Fruit fly (Drosophila melanogaster) whole organism, embryonic: Measurements from ENCODE around the gene CG14958.

ENCODE experiments used
- CG10321 ChIP-seq: fragments of 200-800 bp; sonication (Bioruptor generic); IDR thresholded peaks from 2 replicates; pipeline ENCODE4 v1.3.6; 2022; ENCODE audit warnings: missing biosample characterization, missing genetic modification characterization
- CG11723 ChIP-seq: fragments of 200-800 bp; sonication (Bioruptor generic); optimal IDR thresholded peaks from 2 replicates; lab custom pipeline; 2017; ENCODE audit warnings: missing biosample characterization, mild to moderate bottlenecking, missing genetic modification characterization
- CG12071 ChIP-seq: fragments of 200-800 bp; sonication (Bioruptor generic); optimal IDR thresholded peaks from 3 replicates; lab custom pipeline; 2018; ENCODE audit warnings: missing biosample characterization, mild to moderate bottlenecking, missing genetic modification characterization
- CG12155 ChIP-seq: fragments of 200-800 bp; sonication (Bioruptor generic); optimal IDR thresholded peaks from 3 replicates; lab custom pipeline; 2016; ENCODE audit warnings: missing biosample characterization, missing genetic modification characterization
- CG12236 ChIP-seq: fragments of 200-800 bp; sonication (Bioruptor generic); optimal IDR thresholded peaks from 2 replicates; lab custom pipeline; 2016; ENCODE audit warnings: missing biosample characterization, missing genetic modification characterization
- CG13296 ChIP-seq: fragments of 200-800 bp; sonication (Bioruptor generic); optimal IDR thresholded peaks from 3 replicates; lab custom pipeline; 2018; ENCODE audit warnings: missing biosample characterization, mild to moderate bottlenecking, missing genetic modification characterization
- CG13894 ChIP-seq: fragments of 200-800 bp; sonication (Bioruptor generic); optimal IDR thresholded peaks from 3 replicates; lab custom pipeline; 2018; ENCODE audit warnings: missing biosample characterization, mild to moderate bottlenecking, missing genetic modification characterization, moderate library complexity
- CG14667 ChIP-seq: fragments of 200-800 bp; sonication (Bioruptor generic); IDR thresholded peaks from 2 replicates; pipeline ENCODE4 v1.3.6; 2022; ENCODE audit warnings: missing biosample characterization, missing genetic modification characterization
- CG15601 ChIP-seq: fragments of 200-800 bp; sonication (Bioruptor generic); optimal IDR thresholded peaks from 3 replicates; lab custom pipeline; 2019; ENCODE audit warnings: missing biosample characterization, mild to moderate bottlenecking, missing genetic modification characterization, moderate library complexity
- CG16863 ChIP-seq: fragments of 200-800 bp; sonication (Bioruptor generic); optimal IDR thresholded peaks from 3 replicates; lab custom pipeline; 2016; ENCODE audit warnings: missing biosample characterization, missing genetic modification characterization
- CG17385 ChIP-seq: fragments of 200-800 bp; sonication (Bioruptor generic); optimal IDR thresholded peaks from 3 replicates; lab custom pipeline; 2018; ENCODE audit warnings: missing biosample characterization, mild to moderate bottlenecking, missing genetic modification characterization
- CG17829 ChIP-seq: fragments of 200-800 bp; optimal IDR thresholded peaks from 2 replicates; lab custom pipeline; 2019; ENCODE audit warnings: missing biosample characterization, mild to moderate bottlenecking, missing genetic modification characterization, moderate library complexity
- CG3163 ChIP-seq: fragments of 200-800 bp; sonication (Bioruptor generic); optimal IDR thresholded peaks from 3 replicates; lab custom pipeline; 2016; ENCODE audit warnings: missing biosample characterization, missing genetic modification characterization
- CG3407 ChIP-seq: fragments of 200-800 bp; sonication (Bioruptor generic); optimal IDR thresholded peaks from 2 replicates; lab custom pipeline; 2018; ENCODE audit warnings: missing biosample characterization, mild to moderate bottlenecking, missing genetic modification characterization
- CG3995 ChIP-seq: fragments of 200-800 bp; sonication (Bioruptor generic); optimal IDR thresholded peaks from 3 replicates; lab custom pipeline; 2016; ENCODE audit warnings: missing biosample characterization, missing genetic modification characterization
- CG4424 ChIP-seq: fragments of 200-800 bp; sonication (Bioruptor generic); optimal IDR thresholded peaks from 3 replicates; lab custom pipeline; 2016; ENCODE audit warnings: missing biosample characterization, missing genetic modification characterization
- CG4617 ChIP-seq: fragments of 200-800 bp; sonication (Bioruptor generic); optimal IDR thresholded peaks from 3 replicates; lab custom pipeline; 2016; ENCODE audit warnings: missing biosample characterization, missing genetic modification characterization, borderline replicate concordance
- CG5953 ChIP-seq: fragments of 200-800 bp; sonication (Bioruptor generic); IDR thresholded peaks from 2 replicates; pipeline ENCODE4 v1.3.6; 2022; ENCODE audit warnings: missing biosample characterization, missing genetic modification characterization
- CG6791 ChIP-seq: fragments of 200-800 bp; sonication (Bioruptor generic); IDR thresholded peaks from 3 replicates; pipeline ENCODE4 v1.3.6; 2022; ENCODE audit warnings: missing biosample characterization, missing genetic modification characterization; ENCODE audit not compliant: partially characterized antibody
- CG9797 ChIP-seq: fragments of 200-800 bp; sonication (Bioruptor generic); optimal IDR thresholded peaks from 3 replicates; lab custom pipeline; 2018; ENCODE audit warnings: missing biosample characterization, mild to moderate bottlenecking, missing genetic modification characterization
- D ChIP-seq, 2 experiments: fragments of 200-800 bp in 1 of 2; fragments of >200 bp in 1 of 2; sonication (Bioruptor generic) in 1 of 2; optimal IDR thresholded peaks; 2 replicates in 1 of 2; 3 replicates in 1 of 2; lab custom pipeline; 2017; ENCODE audit warnings: mild to moderate bottlenecking in 1 of 2, missing biosample characterization in 1 of 2, missing genetic modification characterization in 1 of 2, missing genetic modification reagents in 1 of 2
- Dip2 ChIP-seq: fragments of 200-800 bp; sonication (Bioruptor generic); IDR thresholded peaks from 2 replicates; pipeline ENCODE4 v1.3.6; 2022; ENCODE audit warnings: missing biosample characterization, missing genetic modification characterization
- Fer1 ChIP-seq: fragments of 200-800 bp; sonication (Bioruptor generic); optimal IDR thresholded peaks from 2 replicates; lab custom pipeline; 2017; ENCODE audit warnings: missing biosample characterization, mild to moderate bottlenecking, missing genetic modification characterization
- Fer2 ChIP-seq: fragments of 200-800 bp; sonication (Bioruptor generic); optimal IDR thresholded peaks from 2 replicates; lab custom pipeline; 2018; ENCODE audit warnings: missing biosample characterization, mild to moderate bottlenecking, missing genetic modification characterization, moderate library complexity
- HmgZ ChIP-seq: fragments of 200-800 bp; sonication (Bioruptor generic); optimal IDR thresholded peaks from 2 replicates; lab custom pipeline; 2018; ENCODE audit warnings: missing biosample characterization, mild to moderate bottlenecking, missing genetic modification characterization
- Lim3 ChIP-seq: fragments of 200-800 bp; sonication (Bioruptor generic); IDR thresholded peaks from 2 replicates; pipeline ENCODE4 v1.3.6; 2022; ENCODE audit warnings: missing biosample characterization, missing genetic modification characterization
- Trl ChIP-seq, 3 experiments: fragments of >200 bp in 2 of 3; fragments of 200-800 bp in 1 of 3; sonication (Bioruptor generic) in 1 of 3; optimal IDR thresholded peaks; 2 replicates in 1 of 3; 3 replicates in 2 of 3; lab custom pipeline; 2016 to 2017; ENCODE audit warnings: missing biosample characterization in 1 of 3, missing genetic modification characterization in 1 of 3
- abd-A ChIP-seq: fragments of 200-800 bp; sonication (Bioruptor generic); optimal IDR thresholded peaks from 3 replicates; lab custom pipeline; 2019; ENCODE audit warnings: missing biosample characterization, mild to moderate bottlenecking, missing genetic modification characterization, moderate library complexity
- amos ChIP-seq: fragments of 200-800 bp; sonication (Bioruptor generic); IDR thresholded peaks from 2 replicates; pipeline ENCODE4 v1.3.6; 2022; ENCODE audit warnings: missing biosample characterization, missing genetic modification characterization; ENCODE audit not compliant: partially characterized antibody
- cg ChIP-seq: fragments of 200-800 bp; sonication (Bioruptor generic); optimal IDR thresholded peaks from 3 replicates; lab custom pipeline; 2019; ENCODE audit warnings: missing biosample characterization, mild to moderate bottlenecking, missing genetic modification characterization, moderate library complexity
- ci ChIP-seq: fragments of 200-800 bp; sonication (Bioruptor generic); IDR thresholded peaks from 3 replicates; pipeline ENCODE4 v1.3.6; 2022; ENCODE audit warnings: missing biosample characterization, missing genetic modification characterization
- cwo ChIP-seq: fragments of 200-800 bp; sonication (Bioruptor generic); optimal IDR thresholded peaks from 3 replicates; lab custom pipeline; 2017; ENCODE audit warnings: missing biosample characterization, missing genetic modification characterization, mild to moderate bottlenecking, moderate library complexity, missing genetic modification reagents
- ems ChIP-seq: fragments of 200-800 bp; sonication (Bioruptor generic); optimal IDR thresholded peaks from 3 replicates; lab custom pipeline; 2016; ENCODE audit warnings: missing biosample characterization, missing genetic modification characterization
- eve ChIP-seq, 2 experiments: fragments of >200 bp; optimal IDR thresholded peaks; 2 replicates each; lab custom pipeline; 2017; ENCODE audit warnings: missing biosample characterization in 2 of 2, missing genetic modification characterization in 2 of 2
- fd3F ChIP-seq: fragments of 200-800 bp; sonication (Bioruptor generic); optimal IDR thresholded peaks from 2 replicates; lab custom pipeline; 2018; ENCODE audit warnings: missing biosample characterization, mild to moderate bottlenecking, missing genetic modification characterization, moderate library complexity
- hth ChIP-seq: fragments of >200 bp; optimal IDR thresholded peaks from 2 replicates; lab custom pipeline; 2017; ENCODE audit warnings: inconsistent platforms
- kah ChIP-seq: fragments of 200-800 bp; sonication (Bioruptor generic); optimal IDR thresholded peaks from 2 replicates; lab custom pipeline; 2018; ENCODE audit warnings: missing biosample characterization, mild to moderate bottlenecking, missing genetic modification characterization
- kay ChIP-seq: fragments of 200-800 bp; sonication (Bioruptor generic); optimal IDR thresholded peaks from 2 replicates; lab custom pipeline; 2016; ENCODE audit warnings: missing biosample characterization, missing genetic modification characterization
- lab ChIP-seq: fragments of 200-800 bp; sonication (Bioruptor generic); optimal IDR thresholded peaks from 3 replicates; lab custom pipeline; 2017; ENCODE audit warnings: missing biosample characterization, missing genetic modification characterization, mild to moderate bottlenecking, moderate library complexity, missing genetic modification reagents
- odd ChIP-seq: fragments of 200-800 bp; sonication (Bioruptor generic); optimal IDR thresholded peaks from 2 replicates; lab custom pipeline; 2017; ENCODE audit warnings: missing biosample characterization, mild to moderate bottlenecking, missing genetic modification characterization
- pb ChIP-seq: fragments of 200-800 bp; sonication (Bioruptor generic); optimal IDR thresholded peaks from 3 replicates; lab custom pipeline; 2016; ENCODE audit warnings: missing biosample characterization, missing genetic modification characterization
- pho ChIP-seq: fragments of 200-800 bp; sonication (Bioruptor generic); optimal IDR thresholded peaks from 2 replicates; lab custom pipeline; 2016; ENCODE audit warnings: missing biosample characterization, missing genetic modification characterization
- pzg ChIP-seq: fragments of 200-800 bp; sonication (Bioruptor generic); optimal IDR thresholded peaks from 3 replicates; lab custom pipeline; 2018; ENCODE audit warnings: missing biosample characterization, mild to moderate bottlenecking, missing genetic modification characterization, moderate library complexity
- ro ChIP-seq: fragments of 200-800 bp; sonication (Bioruptor generic); IDR thresholded peaks from 2 replicates; pipeline ENCODE4 v1.3.6; 2022; ENCODE audit warnings: missing biosample characterization, missing genetic modification characterization
- row ChIP-seq: fragments of 200-800 bp; sonication (Bioruptor generic); IDR thresholded peaks from 3 replicates; pipeline ENCODE4 v1.3.6; 2022; ENCODE audit warnings: missing biosample characterization, missing genetic modification characterization
- scrt ChIP-seq: fragments of 200-800 bp; sonication (Bioruptor generic); optimal IDR thresholded peaks from 2 replicates; lab custom pipeline; 2018; ENCODE audit warnings: missing biosample characterization, mild to moderate bottlenecking, missing genetic modification characterization, moderate library complexity
- sna ChIP-seq: fragments of 200-800 bp; sonication (Bioruptor generic); IDR thresholded peaks from 2 replicates; pipeline ENCODE4 v1.3.6; 2022; ENCODE audit warnings: missing biosample characterization, missing genetic modification characterization; ENCODE audit not compliant: partially characterized antibody
- tio ChIP-seq: fragments of 200-800 bp; sonication (Bioruptor generic); optimal IDR thresholded peaks from 2 replicates; lab custom pipeline; 2017; ENCODE audit warnings: missing biosample characterization, missing genetic modification characterization, inconsistent platforms
- trh ChIP-seq: fragments of 200-800 bp; sonication (Bioruptor generic); optimal IDR thresholded peaks from 2 replicates; lab custom pipeline; 2016; ENCODE audit warnings: missing biosample characterization, missing genetic modification characterization
- tup ChIP-seq: fragments of 200-800 bp; sonication (Bioruptor generic); optimal IDR thresholded peaks from 2 replicates; lab custom pipeline; 2016; ENCODE audit warnings: missing biosample characterization, mild to moderate bottlenecking, missing genetic modification characterization, moderate library complexity

The CG14958 gene

DNA sequence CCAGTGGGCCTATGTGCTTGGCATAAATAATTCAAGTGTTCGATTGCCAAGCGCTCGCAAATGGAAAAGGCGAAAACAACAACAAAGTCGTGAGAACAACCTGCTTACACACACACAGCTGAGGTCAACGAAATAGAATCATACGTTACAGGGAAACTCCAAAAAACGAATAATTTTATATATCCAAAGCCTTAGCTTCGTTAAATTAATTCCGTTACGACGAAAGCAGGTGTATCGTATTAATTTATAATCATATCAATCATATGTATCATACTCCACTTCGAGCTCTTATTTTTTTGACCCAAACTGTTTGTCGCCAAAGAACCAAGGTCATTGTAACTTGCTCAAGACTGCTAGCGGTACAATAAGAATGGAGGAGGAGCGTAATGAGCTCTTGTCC is 10.3 kb upstream of the CG14958 start (continued):
- TF ChIP-seq CG13894 (tag; lab: Kevin White, UChicago), result peak; percentile 61
- TF ChIP-seq Trl (optimal IDR thresholded peaks at IDR 0.05; lab: Kevin White, UChicago), result no peak
- peak; percentile 89 for TF ChIP-seq Trl (GFP tag; optimal IDR thresholded peaks at IDR 0.05; lab: Kevin White, UChicago)
- no peak for TF ChIP-seq CG10321 (GFP tag; lab: Robert Waterston, UW)
- TF ChIP-seq fd3F, result peak; percentile 80
- no peak for TF ChIP-seq CG12071 (GFP tag; lab: Kevin White, UChicago)
- no peak for TF ChIP-seq D (optimal IDR thresholded peaks at IDR 0.05; lab: Kevin White, UChicago)
- peak; percentile 82 for TF ChIP-seq D (GFP tag; optimal IDR thresholded peaks at IDR 0.05; lab: Kevin White, UChicago)
- TF ChIP-seq scrt (GFP tag; lab: Kevin White, UChicago), result no peak
- TF ChIP-seq CG13296 (GFP tag; lab: Kevin White, UChicago), result peak; percentile 91
- peak; percentile 68 for TF ChIP-seq CG11723 (GFP tag; lab: Kevin White, UChicago)
- TF ChIP-seq amos, result no peak
- peak; percentile 85 for TF ChIP-seq HmgZ (tag; lab: Kevin White, UChicago)
- TF ChIP-seq CG17829 (tag; lab: Kevin White, UChicago), result peak; percentile 89
- TF ChIP-seq kay (GFP tag; lab: Kevin White, UChicago), result peak; percentile 74
- peak; percentile 1 for TF ChIP-seq pzg (GFP tag; lab: Kevin White, UChicago)
- TF ChIP-seq CG4424 (GFP tag; lab: Kevin White, UChicago), result peak; percentile 90
- TF ChIP-seq CG6791 (GFP tag; lab: Robert Waterston, UW), result no peak
- TF ChIP-seq lab (GFP tag; lab: Kevin White, UChicago), result peak; percentile 94
- TF ChIP-seq CG4617 (GFP tag; lab: Kevin White, UChicago), result no peak
- TF ChIP-seq tio (GFP tag; lab: Kevin White, UChicago), result no peak
- TF ChIP-seq kah (GFP tag; lab: Kevin White, UChicago), result peak; percentile 80
- TF ChIP-seq CG14667 (GFP tag; lab: Robert Waterston, UW), result peak; percentile 75
- TF ChIP-seq odd (GFP tag; lab: Kevin White, UChicago), result no peak
- TF ChIP-seq Dip2 (GFP tag; lab: Robert Waterston, UW), result no peak
- TF ChIP-seq cg, result no peak
- TF ChIP-seq ci (GFP tag; lab: Robert Waterston, UW), result peak; percentile 89
- TF ChIP-seq hth (lab: Kevin White, UChicago), result no peak
- TF ChIP-seq Lim3 (GFP tag; lab: Robert Waterston, UW), result 0 out of 2 replicates have a peak, but pooled peaks have one; percentile 38
- TF ChIP-seq ro (GFP tag; lab: Robert Waterston, UW), result peak; percentile 72; the same call in 1 of the 2 replicates
- TF ChIP-seq trh (GFP tag; lab: Kevin White, UChicago), result peak; percentile 38
- TF ChIP-seq CG16863 (GFP tag; lab: Kevin White, UChicago), result peak; percentile 79
- TF ChIP-seq tup (GFP tag; lab: Kevin White, UChicago), result peak; percentile 68
- TF ChIP-seq pb (GFP tag; lab: Kevin White, UChicago), result peak; percentile 68
- TF ChIP-seq Fer1 (GFP tag; lab: Kevin White, UChicago), result no peak
- TF ChIP-seq eve (GFP tag; optimal IDR thresholded peaks at IDR 0.05; lab: Kevin White, UChicago), result no peak
- no peak for TF ChIP-seq CG9797 (GFP tag; lab: Kevin White, UChicago)
- no peak for TF ChIP-seq CG15601
- no peak for TF ChIP-seq sna (GFP tag; lab: Robert Waterston, UW)
- TF ChIP-seq CG3163, result no peak
- TF ChIP-seq CG17385 (GFP tag; lab: Kevin White, UChicago), result peak; percentile 82
- TF ChIP-seq abd-A (tag; lab: Kevin White, UChicago), result no peak
- peak; percentile 95 for TF ChIP-seq row (GFP tag; lab: Robert Waterston, UW)
- TF ChIP-seq CG12236, result peak; percentile 57
- TF ChIP-seq CG3995, result peak; percentile 52
- TF ChIP-seq cwo (GFP tag; lab: Kevin White, UChicago), result peak; percentile 85
- TF ChIP-seq ems (GFP tag; lab: Kevin White, UChicago), result peak; percentile 88
- peak; percentile 29; the same call in 1 of the 2 replicates for TF ChIP-seq CG5953 (GFP tag; lab: Robert Waterston, UW)
- TF ChIP-seq CG12155, result peak; percentile 76
- TF ChIP-seq CG3407 (GFP tag; lab: Kevin White, UChicago), result peak; percentile 66
- TF ChIP-seq pho (GFP tag; lab: Kevin White, UChicago), result peak; percentile 54
- peak; percentile 45 for TF ChIP-seq Fer2 (tag; lab: Kevin White, UChicago)
